Worm (Caenorhabditis elegans) whole organism, young adult: ENCODE data around the gene ccpp-6.
A peak's percentile ranks its signal among the peaks of the same experiment; 100 is the strongest.
"Not testable (repeated sequence)": the region's sequence is repeated elsewhere in the genome, so short reads cannot be mapped to it uniquely, and the experiment has no call there.

ENCODE experiments used
- B0019.2 ChIP-seq: fragments of 200-800 bp; sonication (Bioruptor generic); conservative IDR thresholded peaks from 2 replicates; pipeline ENCODE4 v1.3.6; 2022; ENCODE audit warnings: missing genetic modification reagents, missing genetic modification characterization, missing compliant biosample characterization
- C06A6.2 ChIP-seq: fragments of 200-800 bp; sonication (Bioruptor generic); conservative IDR thresholded peaks from 2 replicates; pipeline ENCODE4 v1.3.6; 2022; ENCODE audit warnings: missing genetic modification characterization, missing compliant biosample characterization
- C17E4.6 ChIP-seq: fragments of 200-800 bp; sonication (Bioruptor generic); IDR thresholded peaks from 2 replicates; pipeline ENCODE4 v1.3.6; 2022; ENCODE audit warnings: missing genetic modification reagents, missing genetic modification characterization, missing compliant biosample characterization
- D2030.7 ChIP-seq: fragments of 200-800 bp; sonication (Bioruptor generic); IDR thresholded peaks from 2 replicates; pipeline ENCODE4 v1.3.6; 2022; ENCODE audit warnings: missing genetic modification reagents, missing genetic modification characterization, missing compliant biosample characterization
- F33H1.4 ChIP-seq: fragments of 200-800 bp; sonication (Bioruptor generic); IDR thresholded peaks from 2 replicates; pipeline ENCODE4 v1.3.6; 2022; ENCODE audit warnings: missing genetic modification reagents, missing genetic modification characterization, missing compliant biosample characterization
- K11D2.4 ChIP-seq: fragments of 200-800 bp; sonication (Bioruptor generic); IDR thresholded peaks from 2 replicates; pipeline ENCODE4 v1.3.6; 2022; ENCODE audit warnings: missing genetic modification reagents, missing genetic modification characterization, missing compliant biosample characterization
- Y53G8AR.9 ChIP-seq: fragments of 200-800 bp; sonication (Bioruptor generic); conservative IDR thresholded peaks from 2 replicates; pipeline ENCODE4 v1.3.6; 2022; ENCODE audit warnings: missing genetic modification reagents, missing genetic modification characterization, missing compliant biosample characterization
- Y56A3A.18 ChIP-seq: fragments of 200-800 bp; sonication (Bioruptor generic); IDR thresholded peaks from 2 replicates; pipeline ENCODE4 v1.3.6; 2022; ENCODE audit warnings: missing genetic modification reagents, missing genetic modification characterization, missing compliant biosample characterization
- Y67H2A.10 ChIP-seq: fragments of 200-800 bp; sonication (Bioruptor generic); conservative IDR thresholded peaks from 2 replicates; pipeline ENCODE4 v1.3.6; 2022; ENCODE audit warnings: missing genetic modification reagents, missing genetic modification characterization, missing compliant biosample characterization
- Y79H2A.3 ChIP-seq: fragments of 200-800 bp; sonication (Bioruptor generic); conservative IDR thresholded peaks from 2 replicates; pipeline ENCODE4 v1.3.6; 2022; ENCODE audit warnings: missing genetic modification reagents, missing genetic modification characterization, missing compliant biosample characterization
- Y95B8A.8 ChIP-seq: fragments of 200-800 bp; sonication (Bioruptor generic); IDR thresholded peaks from 2 replicates; pipeline ENCODE4 v1.3.6; 2022; ENCODE audit warnings: missing genetic modification reagents, missing genetic modification characterization, missing compliant biosample characterization
- aptf-2 ChIP-seq: fragments of 200-800 bp; sonication (Bioruptor generic); conservative IDR thresholded peaks from 2 replicates; pipeline ENCODE4 v1.3.6; 2022; ENCODE audit warnings: missing genetic modification reagents, missing genetic modification characterization, missing compliant biosample characterization
- aptf-3 ChIP-seq: fragments of 200-800 bp; sonication (Bioruptor generic); IDR thresholded peaks from 2 replicates; pipeline ENCODE4 v1.3.6; 2022; ENCODE audit warnings: missing genetic modification characterization, missing compliant biosample characterization
- attf-3 ChIP-seq: fragments of 200-800 bp; sonication (Bioruptor generic); conservative IDR thresholded peaks from 2 replicates; pipeline ENCODE4 v1.3.6; 2022; ENCODE audit warnings: missing genetic modification reagents, missing genetic modification characterization, missing compliant biosample characterization
- attf-5 ChIP-seq: fragments of 200-800 bp; sonication (Bioruptor generic); optimal IDR thresholded peaks from 2 replicates; lab custom pipeline; 2018; ENCODE audit warnings: mild to moderate bottlenecking, missing genetic modification characterization, missing compliant biosample characterization
- attf-6 ChIP-seq: fragments of 200-800 bp; sonication (Bioruptor generic); IDR thresholded peaks from 2 replicates; pipeline ENCODE4 v1.3.6; 2022; ENCODE audit warnings: missing genetic modification reagents, missing genetic modification characterization, missing compliant biosample characterization
- bed-2 ChIP-seq: fragments of 200-800 bp; sonication (Bioruptor generic); IDR thresholded peaks from 2 replicates; pipeline ENCODE4 v1.3.6; 2022; ENCODE audit warnings: missing genetic modification reagents, missing genetic modification characterization, missing compliant biosample characterization
- cebp-1 ChIP-seq, 2 experiments: fragments of 200-800 bp in 1 of 2; sonication (Bioruptor generic) in 1 of 2; sonication (generic microtip) in 1 of 2; IDR thresholded peaks in 1 of 2; optimal IDR thresholded peaks in 1 of 2; 2 replicates each; pipeline versions ENCODE4 v1.3.6 to Lab custom; 2017 to 2022; ENCODE audit warnings: missing compliant biosample characterization in 2 of 2, missing genetic modification characterization in 2 of 2, mild to moderate bottlenecking in 1 of 2, missing genetic modification reagents in 1 of 2, moderate library complexity in 1 of 2
- ceh-91 ChIP-seq: fragments of 200-800 bp; sonication (Bioruptor generic); IDR thresholded peaks from 2 replicates; pipeline ENCODE4 v1.3.6; 2022; ENCODE audit warnings: missing genetic modification reagents, missing genetic modification characterization, missing compliant biosample characterization
- dox-1 ChIP-seq: fragments of 200-800 bp; sonication (Bioruptor generic); IDR thresholded peaks from 2 replicates; pipeline ENCODE4 v1.3.6; 2022; ENCODE audit warnings: missing genetic modification reagents, missing genetic modification characterization, missing compliant biosample characterization
- dpl-1 ChIP-seq: fragments of 150-350 bp; optimal IDR thresholded peaks from 2 replicates; lab custom pipeline; 2014; ENCODE audit warnings: missing biosample characterization, missing genetic modification reagents, missing genetic modification characterization
- efl-1 ChIP-seq: fragments of 150-350 bp; optimal IDR thresholded peaks from 2 replicates; lab custom pipeline; 2014; ENCODE audit warnings: missing biosample characterization, missing genetic modification reagents, missing genetic modification characterization
- egl-18 ChIP-seq: fragments of 200-800 bp; sonication (Bioruptor generic); IDR thresholded peaks from 2 replicates; pipeline ENCODE4 v1.3.6; 2022; ENCODE audit warnings: missing genetic modification reagents, missing genetic modification characterization, missing compliant biosample characterization
- egl-44 ChIP-seq: fragments of 200-800 bp; sonication (Bioruptor generic); IDR thresholded peaks from 2 replicates; pipeline ENCODE4 v1.3.6; 2022; ENCODE audit warnings: missing genetic modification reagents, missing genetic modification characterization, missing compliant biosample characterization
- ekl-4 ChIP-seq: fragments of 200-800 bp; sonication (Bioruptor generic); IDR thresholded peaks from 2 replicates; pipeline ENCODE4 v1.3.6; 2022; ENCODE audit warnings: missing genetic modification reagents, missing genetic modification characterization, missing compliant biosample characterization
- hmg-1.2 ChIP-seq: fragments of 200-800 bp; sonication (Bioruptor generic); IDR thresholded peaks from 2 replicates; pipeline ENCODE4 v1.3.6; 2022; ENCODE audit warnings: missing genetic modification reagents, missing genetic modification characterization, missing compliant biosample characterization
- hmg-20 ChIP-seq: fragments of 200-800 bp; sonication (Bioruptor generic); IDR thresholded peaks from 2 replicates; pipeline ENCODE4 v1.3.6; 2022; ENCODE audit warnings: missing genetic modification reagents, missing genetic modification characterization, missing compliant biosample characterization
- hsf-1 ChIP-seq: fragments of 200-800 bp; sonication (Bioruptor generic); IDR thresholded peaks from 2 replicates; pipeline ENCODE4 v1.3.6; 2022; ENCODE audit warnings: missing genetic modification reagents, missing genetic modification characterization, missing compliant biosample characterization
- let-526 ChIP-seq: fragments of 200-800 bp; sonication (Bioruptor generic); IDR thresholded peaks from 2 replicates; pipeline ENCODE4 v1.3.6; 2022; ENCODE audit warnings: missing genetic modification reagents, missing genetic modification characterization, missing compliant biosample characterization
- lin-26 ChIP-seq: fragments of 200-800 bp; sonication (Bioruptor generic); IDR thresholded peaks from 2 replicates; pipeline ENCODE4 v1.3.6; 2022; ENCODE audit warnings: missing genetic modification reagents, missing genetic modification characterization, missing compliant biosample characterization
- lin-35 ChIP-seq, 3 experiments: fragments of 150-350 bp in 2 of 3; sonication (generic microtip) in 1 of 3; optimal IDR thresholded peaks; 2 replicates each; lab custom pipeline; 2014 to 2018; ENCODE audit warnings: missing biosample characterization in 3 of 3, missing genetic modification characterization in 3 of 3, missing genetic modification reagents in 3 of 3
- lin-40 ChIP-seq: sonication (generic microtip); optimal IDR thresholded peaks from 2 replicates; lab custom pipeline; 2016; ENCODE audit warnings: missing genetic modification characterization, mild to moderate bottlenecking, missing compliant biosample characterization, missing genotype, missing genetic modification reagents
- lir-1 ChIP-seq: fragments of 200-800 bp; sonication (Bioruptor generic); conservative IDR thresholded peaks from 2 replicates; pipeline ENCODE4 v1.3.6; 2022; ENCODE audit warnings: missing genetic modification reagents, missing genetic modification characterization, missing compliant biosample characterization
- madf-3 ChIP-seq: fragments of 200-800 bp; sonication (Bioruptor generic); IDR thresholded peaks from 2 replicates; pipeline ENCODE4 v1.3.6; 2022; ENCODE audit warnings: missing genetic modification reagents, missing genetic modification characterization, missing compliant biosample characterization
- madf-6 ChIP-seq: fragments of 200-800 bp; sonication (Bioruptor generic); IDR thresholded peaks from 2 replicates; pipeline ENCODE4 v1.3.6; 2022; ENCODE audit warnings: missing genetic modification reagents, missing genetic modification characterization, missing compliant biosample characterization
- mcd-1 ChIP-seq: fragments of 200-800 bp; sonication (Bioruptor generic); IDR thresholded peaks from 2 replicates; pipeline ENCODE4 v1.3.6; 2022; ENCODE audit warnings: missing genetic modification reagents, missing genetic modification characterization, missing compliant biosample characterization
- nfyb-1 ChIP-seq: fragments of 200-800 bp; sonication (Bioruptor generic); IDR thresholded peaks from 2 replicates; pipeline ENCODE4 v1.3.6; 2022; ENCODE audit warnings: missing genetic modification reagents, missing genetic modification characterization, missing compliant biosample characterization
- nhr-80 ChIP-seq: sonication (generic microtip); optimal IDR thresholded peaks from 2 replicates; lab custom pipeline; 2016; ENCODE audit warnings: missing genetic modification characterization, missing compliant biosample characterization
- pbrm-1 ChIP-seq: fragments of 200-800 bp; sonication (Bioruptor generic); IDR thresholded peaks from 2 replicates; pipeline ENCODE4 v1.3.6; 2022; ENCODE audit warnings: missing genetic modification reagents, missing genetic modification characterization, missing compliant biosample characterization
- rcor-1 ChIP-seq: fragments of 200-800 bp; sonication (Bioruptor generic); IDR thresholded peaks from 2 replicates; pipeline ENCODE4 v1.3.6; 2022; ENCODE audit warnings: missing genetic modification reagents, missing genetic modification characterization, missing compliant biosample characterization
- sea-2 ChIP-seq: fragments of 200-800 bp; sonication (Bioruptor generic); IDR thresholded peaks from 2 replicates; pipeline ENCODE4 v1.3.6; 2022; ENCODE audit warnings: missing genetic modification characterization, missing compliant biosample characterization
- snpc-4 ChIP-seq, 5 experiments: fragments of 150-350 bp in 1 of 5; sonication (generic microtip) in 4 of 5; optimal IDR thresholded peaks; 2 replicates each; lab custom pipeline; 2014 to 2018; ENCODE audit warnings: missing genetic modification characterization in 5 of 5, missing biosample characterization in 3 of 5, antibody characterized with exemption in 2 of 5, mild to moderate bottlenecking in 2 of 5, missing compliant biosample characterization in 2 of 5, missing genotype in 2 of 5, moderate library complexity in 2 of 5, missing genetic modification reagents in 1 of 5
- tbp1 ChIP-seq: fragments of 200-800 bp; sonication (Bioruptor generic); optimal IDR thresholded peaks from 2 replicates; lab custom pipeline; 2018; ENCODE audit warnings: mild to moderate bottlenecking, missing genetic modification characterization, missing compliant biosample characterization
- ztf-18 ChIP-seq: sonication (generic microtip); optimal IDR thresholded peaks from 2 replicates; lab custom pipeline; 2016; ENCODE audit warnings: missing genotype, mild to moderate bottlenecking, missing genetic modification characterization, missing compliant biosample characterization
- ztf-25 ChIP-seq: fragments of 200-800 bp; sonication (Bioruptor generic); IDR thresholded peaks from 2 replicates; pipeline ENCODE4 v1.3.6; 2022; ENCODE audit warnings: missing genetic modification reagents, missing genetic modification characterization, missing compliant biosample characterization
- ztf-28 ChIP-seq: fragments of 200-800 bp; sonication (Bioruptor generic); IDR thresholded peaks from 2 replicates; pipeline ENCODE4 v1.3.6; 2022; ENCODE audit warnings: missing genetic modification reagents, missing genetic modification characterization, missing compliant biosample characterization

Gene ccpp-6

ce11 chrII:5346350-5346749 lies 40.8 kb downstream of the ccpp-6 start:
- peak; percentile 82 for TF ChIP-seq madf-6
- 0 out of 2 replicates have a peak, but pooled peaks have one; percentile 14 for TF ChIP-seq aptf-3 (GFP tag; lab: Robert Waterston, UW)
- peak; percentile 11 for TF ChIP-seq ztf-18 (tag; lab: Kevin White, UChicago)
- peak; percentile 89 for TF ChIP-seq let-526 (GFP tag; lab: Robert Waterston, UW)
- 0 out of 2 replicates have a peak, but pooled peaks have one; percentile 25 for TF ChIP-seq egl-18 (GFP tag; lab: Robert Waterston, UW)
- TF ChIP-seq Y56A3A.18 (GFP tag; lab: Robert Waterston, UW), result peak; percentile 91
- peak; percentile 74 for TF ChIP-seq egl-44
- 0 out of 2 replicates have a peak, but pooled peaks have one; percentile 70 for TF ChIP-seq madf-3 (GFP tag; lab: Robert Waterston, UW)
- peak; percentile 55 for TF ChIP-seq dpl-1 (GFP tag; lab: Kevin White, UChicago)
- TF ChIP-seq attf-3 (GFP tag; lab: Robert Waterston, UW), result peak; percentile 74
- TF ChIP-seq bed-2 (GFP tag; lab: Robert Waterston, UW), result peak; percentile 67; the same call in 1 of the 2 replicates
- peak; percentile 88 for TF ChIP-seq rcor-1 (GFP tag; lab: Robert Waterston, UW)
- TF ChIP-seq cebp-1 (GFP tag; IDR thresholded peaks at IDR 0.05; lab: Robert Waterston, UW), result peak; percentile 83
- peak; percentile 46 for TF ChIP-seq cebp-1 (tag; optimal IDR thresholded peaks at IDR 0.05; lab: Kevin White, UChicago)
- not testable (repeated sequence) for TF ChIP-seq snpc-4 (GFP tag; optimal IDR thresholded peaks at IDR 0.05; lab: Kevin White, UChicago)
- TF ChIP-seq snpc-4 (tag; optimal IDR thresholded peaks at IDR 0.05; lab: Kevin White, UChicago), result peak in 1 of 4 experiments; percentile 36
- TF ChIP-seq attf-6 (GFP tag; lab: Robert Waterston, UW), result peak; percentile 57; the same call in 1 of the 2 replicates
- TF ChIP-seq C06A6.2 (GFP tag; lab: Robert Waterston, UW), result peak; percentile 100
- TF ChIP-seq F33H1.4 (GFP tag; lab: Robert Waterston, UW), result peak; percentile 70
- TF ChIP-seq Y95B8A.8 (GFP tag; lab: Robert Waterston, UW), result peak; percentile 91
- TF ChIP-seq Y53G8AR.9, result peak; percentile 77; the same call in 1 of the 2 replicates
- TF ChIP-seq mcd-1, result peak; percentile 99
- peak; percentile 98 for TF ChIP-seq dox-1
- TF ChIP-seq lin-35 (GFP tag; optimal IDR thresholded peaks at IDR 0.05; lab: Kevin White, UChicago), result peak in 1 of 3 experiments; percentile 73
- peak; percentile 90 for TF ChIP-seq D2030.7
- peak; percentile 87 for TF ChIP-seq ceh-91 (GFP tag; lab: Robert Waterston, UW)
- peak; percentile 69; the same call in 1 of the 2 replicates for TF ChIP-seq hsf-1
- peak; percentile 1 for TF ChIP-seq nhr-80 (tag; lab: Kevin White, UChicago)
- peak; percentile 53 for TF ChIP-seq efl-1 (GFP tag; lab: Kevin White, UChicago)
- TF ChIP-seq tbp1 (GFP tag; lab: Kevin White, UChicago), result peak; percentile 16
- TF ChIP-seq hmg-1.2 (GFP tag; lab: Robert Waterston, UW), result peak; percentile 74
- TF ChIP-seq C17E4.6 (GFP tag; lab: Robert Waterston, UW), result peak; percentile 85
- TF ChIP-seq ekl-4 (GFP tag; lab: Robert Waterston, UW), result peak; percentile 95
- peak; percentile 66 for TF ChIP-seq hmg-20 (GFP tag; lab: Robert Waterston, UW)
- TF ChIP-seq nfyb-1 (GFP tag; lab: Robert Waterston, UW), result peak; percentile 95
- peak; percentile 63; the same call in 1 of the 2 replicates for TF ChIP-seq Y67H2A.10 (GFP tag; lab: Robert Waterston, UW)
- 0 out of 2 replicates have a peak, but pooled peaks have one; percentile 50 for TF ChIP-seq sea-2
- TF ChIP-seq pbrm-1 (GFP tag; lab: Robert Waterston, UW), result peak; percentile 96
- peak; percentile 72 for TF ChIP-seq attf-5 (GFP tag; lab: Kevin White, UChicago)
- peak; percentile 75; the same call in 1 of the 2 replicates for TF ChIP-seq ztf-25
- TF ChIP-seq K11D2.4, result peak; percentile 89
- TF ChIP-seq lir-1, result peak; percentile 57; the same call in 1 of the 2 replicates
- TF ChIP-seq B0019.2, result peak; percentile 78
- peak; percentile 61; the same call in 1 of the 2 replicates for TF ChIP-seq aptf-2 (GFP tag; lab: Robert Waterston, UW)
- TF ChIP-seq lin-40 (tag; lab: Kevin White, UChicago), result peak; percentile 37
- peak; percentile 78 for TF ChIP-seq lin-26 (GFP tag; lab: Robert Waterston, UW)
- peak; percentile 92 for TF ChIP-seq ztf-28 (GFP tag; lab: Robert Waterston, UW)
- peak; percentile 74; the same call in 1 of the 2 replicates for TF ChIP-seq Y79H2A.3
